Worm (Caenorhabditis elegans) whole organism, early embryonic: ENCODE measurements around the gene sri-47.

Source experiments
- B0310.2 ChIP-seq: sonication (generic microtip); optimal IDR thresholded peaks from 2 replicates; lab custom pipeline; 2016; ENCODE audit warnings: mild to moderate bottlenecking, missing genetic modification characterization, missing compliant biosample characterization
- F13C5.2 ChIP-seq: sonication (generic microtip); optimal IDR thresholded peaks from 2 replicates; lab custom pipeline; 2017; ENCODE audit warnings: mild to moderate bottlenecking, missing genetic modification characterization, inconsistent platforms, missing compliant biosample characterization
- ama-1 ChIP-seq: fragments of 150-350 bp; optimal IDR thresholded peaks from 2 replicates; lab custom pipeline; 2014
- hnd-1 ChIP-seq: sonication (generic microtip); optimal IDR thresholded peaks from 2 replicates; lab custom pipeline; 2016; ENCODE audit warnings: missing genetic modification characterization, missing compliant biosample characterization
- pes-1 ChIP-seq: fragments of 200-800 bp; sonication (Bioruptor generic); IDR thresholded peaks from 2 replicates; pipeline ENCODE4 v1.3.6; 2022; ENCODE audit warnings: missing genetic modification reagents, missing genetic modification characterization, missing compliant biosample characterization

DNA sequence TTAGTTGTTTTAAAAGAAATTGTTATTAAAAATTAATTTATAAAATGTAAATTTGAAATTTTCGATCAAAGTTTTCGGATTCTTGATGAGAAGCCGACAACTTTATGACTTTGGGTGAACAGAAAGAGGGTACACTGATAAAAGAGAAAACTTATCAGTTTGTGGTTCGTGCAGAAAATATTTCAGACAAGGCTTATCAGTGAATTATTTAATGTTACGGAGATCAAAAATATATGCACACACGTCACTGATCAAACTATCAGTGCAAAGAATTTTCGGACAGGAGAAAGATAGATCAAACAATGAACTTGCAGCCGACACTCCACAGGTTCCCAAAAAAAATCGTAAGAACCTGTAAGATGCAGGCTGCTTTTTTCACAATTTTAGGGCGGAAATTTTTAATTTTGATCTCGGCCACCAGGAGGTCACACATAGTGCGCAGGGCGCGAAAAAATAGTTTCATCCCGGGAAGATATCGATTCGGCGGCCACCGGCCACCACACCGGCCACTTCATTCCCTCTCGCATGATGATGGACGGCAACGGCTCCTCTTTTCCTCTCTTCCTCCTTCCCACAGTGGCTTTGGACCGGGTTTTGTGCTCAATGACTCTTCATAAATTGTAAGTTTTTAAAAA, 20.9 kb downstream of the sri-47 start, which contains the start of gene F22E5.17:
- no peak for TF ChIP-seq F13C5.2 (tag; lab: Kevin White, UChicago)
- TF ChIP-seq hnd-1: no peak
- TF ChIP-seq ama-1 (lab: Kevin White, UChicago): no peak
- TF ChIP-seq B0310.2: no peak
- TF ChIP-seq pes-1 (GFP tag; lab: Robert Waterston, UW): no peak
